Worm (Caenorhabditis elegans) whole organism, L3 larva: ENCODE data around the gene Y37H2A.13.

Experiments
- ZK546.5 ChIP-seq: sonication (generic microtip); optimal IDR thresholded peaks from 2 replicates; lab custom pipeline; 2017; ENCODE audit warnings: missing biosample characterization, missing genetic modification characterization
- nhr-11 ChIP-seq: fragments of 150-350 bp; optimal IDR thresholded peaks from 2 replicates; lab custom pipeline; 2014; ENCODE audit warnings: missing biosample characterization, missing genetic modification characterization
- snpc-4 ChIP-seq: fragments of 150-350 bp; optimal IDR thresholded peaks from 2 replicates; lab custom pipeline; 2014; ENCODE audit warnings: missing biosample characterization, missing genetic modification characterization

- TF ChIP-seq ZK546.5: no peak
- no peak for TF ChIP-seq nhr-11 (tag; lab: Kevin White, UChicago)
- no peak for TF ChIP-seq snpc-4 (tag; lab: Kevin White, UChicago)
Measured at ce11 chrV:18164758-18165157, 22.1 kb downstream of the Y37H2A.13 start, which contains the start of gene C14A6.5.
